Fruit fly (Drosophila melanogaster) whole organism, embryonic: ENCODE data around the gene crq.

ENCODE experiments used
- ATbp ChIP-seq: fragments of 200-800 bp; sonication (Bioruptor generic); optimal IDR thresholded peaks from 2 replicates; lab custom pipeline; 2017; ENCODE audit warnings: missing biosample characterization, mild to moderate bottlenecking, missing genetic modification characterization, missing genetic modification reagents
- Abd-B ChIP-seq: fragments of 200-800 bp; sonication (Bioruptor generic); optimal IDR thresholded peaks from 2 replicates; lab custom pipeline; 2018; ENCODE audit warnings: missing biosample characterization, mild to moderate bottlenecking, missing genetic modification characterization, moderate library complexity
- Ada2b ChIP-seq: fragments of 200-800 bp; sonication (Bioruptor generic); IDR thresholded peaks from 2 replicates; pipeline ENCODE4 v1.3.6; 2022; ENCODE audit warnings: missing biosample characterization, missing genetic modification characterization
- CG18599 ChIP-seq: fragments of 200-800 bp; sonication (Bioruptor generic); optimal IDR thresholded peaks from 3 replicates; lab custom pipeline; 2017; ENCODE audit warnings: missing biosample characterization, missing genetic modification characterization, mild to moderate bottlenecking, moderate library complexity, missing genetic modification reagents
- CG2116 ChIP-seq: fragments of 200-800 bp; sonication (Bioruptor generic); optimal IDR thresholded peaks from 3 replicates; lab custom pipeline; 2018; ENCODE audit warnings: missing biosample characterization, mild to moderate bottlenecking, missing genetic modification characterization
- CG2199 ChIP-seq: fragments of 200-800 bp; sonication (Bioruptor generic); IDR thresholded peaks from 3 replicates; pipeline ENCODE4 v1.3.6; 2022; ENCODE audit warnings: missing biosample characterization, missing genetic modification characterization
- CG4424 ChIP-seq: fragments of 200-800 bp; sonication (Bioruptor generic); optimal IDR thresholded peaks from 3 replicates; lab custom pipeline; 2016; ENCODE audit warnings: missing biosample characterization, missing genetic modification characterization
- CG5180 ChIP-seq: fragments of 200-800 bp; sonication (Bioruptor generic); optimal IDR thresholded peaks from 3 replicates; lab custom pipeline; 2017; ENCODE audit warnings: missing biosample characterization, missing genetic modification characterization, mild to moderate bottlenecking, moderate library complexity, missing genetic modification reagents
- CG5245 ChIP-seq: fragments of 200-800 bp; sonication (Bioruptor generic); optimal IDR thresholded peaks from 3 replicates; lab custom pipeline; 2016; ENCODE audit warnings: missing biosample characterization, missing genetic modification characterization
- CG6175 ChIP-seq: fragments of 200-800 bp; sonication (Bioruptor generic); IDR thresholded peaks from 3 replicates; pipeline ENCODE4 v1.3.6; 2022; ENCODE audit warnings: missing biosample characterization, missing genetic modification characterization
- CG6254 ChIP-seq: fragments of 200-800 bp; sonication (Bioruptor generic); optimal IDR thresholded peaks from 3 replicates; lab custom pipeline; 2017; ENCODE audit warnings: mild to moderate bottlenecking, missing biosample characterization, missing genetic modification reagents, missing genetic modification characterization
- CG6272 ChIP-seq: fragments of 200-800 bp; sonication (Bioruptor generic); IDR thresholded peaks from 2 replicates; pipeline ENCODE4 v1.3.6; 2022; ENCODE audit warnings: missing biosample characterization, missing genetic modification characterization
- CG6813 ChIP-seq: fragments of 200-800 bp; sonication (Bioruptor generic); optimal IDR thresholded peaks from 2 replicates; lab custom pipeline; 2017; ENCODE audit warnings: missing biosample characterization, missing genetic modification characterization, mild to moderate bottlenecking, moderate library complexity, missing genetic modification reagents
- CG7928 ChIP-seq: fragments of 200-800 bp; sonication (Bioruptor generic); optimal IDR thresholded peaks from 2 replicates; lab custom pipeline; 2017; ENCODE audit warnings: missing biosample characterization, mild to moderate bottlenecking, missing genetic modification characterization
- CG9797 ChIP-seq: fragments of 200-800 bp; sonication (Bioruptor generic); optimal IDR thresholded peaks from 3 replicates; lab custom pipeline; 2018; ENCODE audit warnings: missing biosample characterization, mild to moderate bottlenecking, missing genetic modification characterization
- CG9817 ChIP-seq: fragments of 200-800 bp; sonication (Bioruptor generic); optimal IDR thresholded peaks from 2 replicates; lab custom pipeline; 2018; ENCODE audit warnings: missing biosample characterization, mild to moderate bottlenecking, missing genetic modification characterization, moderate library complexity
- Dad ChIP-seq: fragments of 200-800 bp; sonication (Bioruptor generic); optimal IDR thresholded peaks from 3 replicates; lab custom pipeline; 2016; ENCODE audit warnings: missing biosample characterization, missing genetic modification characterization
- Dip2 ChIP-seq: fragments of 200-800 bp; sonication (Bioruptor generic); IDR thresholded peaks from 2 replicates; pipeline ENCODE4 v1.3.6; 2022; ENCODE audit warnings: missing biosample characterization, missing genetic modification characterization
- Hey ChIP-seq: fragments of 200-800 bp; sonication (Bioruptor generic); optimal IDR thresholded peaks from 3 replicates; lab custom pipeline; 2018; ENCODE audit warnings: missing biosample characterization, mild to moderate bottlenecking, missing genetic modification characterization
- Jarid2 ChIP-seq: fragments of 200-800 bp; sonication (Bioruptor generic); optimal IDR thresholded peaks from 3 replicates; lab custom pipeline; 2017; ENCODE audit warnings: mild to moderate bottlenecking, missing biosample characterization, missing genetic modification reagents, missing genetic modification characterization
- Lim3 ChIP-seq: fragments of 200-800 bp; sonication (Bioruptor generic); IDR thresholded peaks from 2 replicates; pipeline ENCODE4 v1.3.6; 2022; ENCODE audit warnings: missing biosample characterization, missing genetic modification characterization
- MBD-R2 ChIP-seq: fragments of 200-800 bp; sonication (Bioruptor generic); IDR thresholded peaks from 2 replicates; pipeline ENCODE4 v1.3.6; 2022; ENCODE audit warnings: missing biosample characterization, missing genetic modification characterization
- Max ChIP-seq: fragments of 200-800 bp; sonication (Bioruptor generic); optimal IDR thresholded peaks from 2 replicates; lab custom pipeline; 2016; ENCODE audit warnings: missing biosample characterization, mild to moderate bottlenecking, missing genetic modification characterization
- NfI ChIP-seq: fragments of 200-800 bp; sonication (Bioruptor generic); optimal IDR thresholded peaks from 3 replicates; lab custom pipeline; 2018; ENCODE audit warnings: missing biosample characterization, mild to moderate bottlenecking, missing genetic modification characterization, moderate library complexity
- Opbp ChIP-seq: fragments of 200-800 bp; sonication (Bioruptor generic); IDR thresholded peaks from 3 replicates; pipeline ENCODE4 v1.3.6; 2022; ENCODE audit warnings: missing biosample characterization, missing genetic modification characterization; ENCODE audit not compliant: partially characterized antibody
- Ptx1 ChIP-seq: fragments of 200-800 bp; sonication (Bioruptor generic); IDR thresholded peaks from 2 replicates; pipeline ENCODE4 v1.3.6; 2022; ENCODE audit warnings: missing biosample characterization, missing genetic modification characterization
- Side ChIP-seq: fragments of 200-800 bp; sonication (Bioruptor generic); optimal IDR thresholded peaks from 2 replicates; lab custom pipeline; 2016; ENCODE audit warnings: missing biosample characterization, missing genetic modification characterization
- Spps ChIP-seq: fragments of 200-800 bp; sonication (Bioruptor generic); optimal IDR thresholded peaks from 2 replicates; lab custom pipeline; 2018; ENCODE audit warnings: missing biosample characterization, mild to moderate bottlenecking, missing genetic modification characterization
- Tbp ChIP-seq: fragments of >200 bp; optimal IDR thresholded peaks from 2 replicates; lab custom pipeline; 2018; ENCODE audit warnings: missing biosample characterization, missing genetic modification characterization
- Vsx1 ChIP-seq: fragments of 200-800 bp; sonication (Bioruptor generic); optimal IDR thresholded peaks from 2 replicates; lab custom pipeline; 2017; ENCODE audit warnings: missing biosample characterization, mild to moderate bottlenecking, missing genetic modification characterization, missing genetic modification reagents
- amos ChIP-seq: fragments of 200-800 bp; sonication (Bioruptor generic); IDR thresholded peaks from 2 replicates; pipeline ENCODE4 v1.3.6; 2022; ENCODE audit warnings: missing biosample characterization, missing genetic modification characterization; ENCODE audit not compliant: partially characterized antibody
- ato ChIP-seq: fragments of 200-800 bp; sonication (Bioruptor generic); IDR thresholded peaks from 2 replicates; pipeline ENCODE4 v1.3.6; 2022; ENCODE audit warnings: missing biosample characterization, missing genetic modification characterization; ENCODE audit not compliant: partially characterized antibody
- az2 ChIP-seq: fragments of 200-800 bp; sonication (Bioruptor generic); optimal IDR thresholded peaks from 3 replicates; lab custom pipeline; 2016; ENCODE audit warnings: missing biosample characterization, missing genetic modification characterization
- bigmax ChIP-seq: fragments of 200-800 bp; sonication (Bioruptor generic); optimal IDR thresholded peaks from 2 replicates; lab custom pipeline; 2018; ENCODE audit warnings: missing biosample characterization, mild to moderate bottlenecking, missing genetic modification characterization
- cg ChIP-seq: fragments of 200-800 bp; sonication (Bioruptor generic); optimal IDR thresholded peaks from 3 replicates; lab custom pipeline; 2019; ENCODE audit warnings: missing biosample characterization, mild to moderate bottlenecking, missing genetic modification characterization, moderate library complexity
- chif ChIP-seq, 2 experiments: fragments of 200-800 bp; sonication (Bioruptor generic); optimal IDR thresholded peaks; 3 replicates each; lab custom pipeline; 2016; ENCODE audit warnings: missing biosample characterization in 2 of 2, missing genetic modification characterization in 2 of 2
- crol ChIP-seq: fragments of 200-800 bp; sonication (Bioruptor generic); IDR thresholded peaks from 2 replicates; pipeline ENCODE4 v1.3.6; 2022; ENCODE audit warnings: missing biosample characterization, missing genetic modification characterization
- dm ChIP-seq: fragments of 200-800 bp; sonication (Bioruptor generic); optimal IDR thresholded peaks from 3 replicates; lab custom pipeline; 2016; ENCODE audit warnings: missing biosample characterization, missing genetic modification characterization
- gcm ChIP-seq: fragments of 200-800 bp; sonication (Bioruptor generic); optimal IDR thresholded peaks from 2 replicates; lab custom pipeline; 2019; ENCODE audit warnings: missing biosample characterization, mild to moderate bottlenecking, missing genetic modification characterization, moderate library complexity
- gem ChIP-seq: fragments of 200-800 bp; sonication (Bioruptor generic); optimal IDR thresholded peaks from 2 replicates; lab custom pipeline; 2019; ENCODE audit warnings: missing biosample characterization, mild to moderate bottlenecking, missing genetic modification characterization, moderate library complexity
- h ChIP-seq: fragments of >200 bp; optimal IDR thresholded peaks from 2 replicates; lab custom pipeline; 2017
- her ChIP-seq: fragments of 200-800 bp; sonication (Bioruptor generic); optimal IDR thresholded peaks from 2 replicates; lab custom pipeline; 2016; ENCODE audit warnings: missing biosample characterization, missing genetic modification characterization
- kah ChIP-seq: fragments of 200-800 bp; sonication (Bioruptor generic); optimal IDR thresholded peaks from 2 replicates; lab custom pipeline; 2018; ENCODE audit warnings: missing biosample characterization, mild to moderate bottlenecking, missing genetic modification characterization
- lov ChIP-seq, 2 experiments: fragments of 200-800 bp in 1 of 2; fragments of >200 bp in 1 of 2; sonication (Bioruptor generic) in 1 of 2; IDR thresholded peaks in 1 of 2; optimal IDR thresholded peaks in 1 of 2; 2 replicates in 1 of 2; 3 replicates in 1 of 2; pipeline versions ENCODE4 v1.3.6 to Lab custom; 2017 to 2022; ENCODE audit warnings: missing biosample characterization in 1 of 2, missing genetic modification characterization in 1 of 2
- mirr ChIP-seq: fragments of 200-800 bp; sonication (Bioruptor generic); optimal IDR thresholded peaks from 3 replicates; lab custom pipeline; 2018; ENCODE audit warnings: missing biosample characterization, mild to moderate bottlenecking, missing genetic modification characterization
- odd ChIP-seq: fragments of 200-800 bp; sonication (Bioruptor generic); optimal IDR thresholded peaks from 2 replicates; lab custom pipeline; 2017; ENCODE audit warnings: missing biosample characterization, mild to moderate bottlenecking, missing genetic modification characterization
- salm ChIP-seq: fragments of 200-800 bp; sonication (Bioruptor generic); optimal IDR thresholded peaks from 2 replicates; lab custom pipeline; 2018; ENCODE audit warnings: missing biosample characterization, mild to moderate bottlenecking, missing genetic modification characterization
- scrt ChIP-seq: fragments of 200-800 bp; sonication (Bioruptor generic); optimal IDR thresholded peaks from 2 replicates; lab custom pipeline; 2018; ENCODE audit warnings: missing biosample characterization, mild to moderate bottlenecking, missing genetic modification characterization, moderate library complexity
- unpg ChIP-seq: fragments of 200-800 bp; sonication (Bioruptor generic); optimal IDR thresholded peaks from 3 replicates; lab custom pipeline; 2018; ENCODE audit warnings: missing biosample characterization, mild to moderate bottlenecking, missing genetic modification characterization, moderate library complexity

crq gene

dm6 chr2L:440638-441454 lies 12.0 kb downstream of the crq start (continued):
- TF ChIP-seq Ada2b, result no peak
- TF ChIP-seq CG9797 (GFP tag; lab: Kevin White, UChicago), result no peak
- peak; percentile 2 for TF ChIP-seq CG2116
- no peak for TF ChIP-seq Ptx1 (GFP tag; lab: Robert Waterston, UW)
- peak; percentile 60 for TF ChIP-seq CG4424 (GFP tag; lab: Kevin White, UChicago)
- no peak for TF ChIP-seq CG5180 (GFP tag; lab: Kevin White, UChicago)
- peak; percentile 3 for TF ChIP-seq CG5245 (GFP tag; lab: Kevin White, UChicago)
- no peak for TF ChIP-seq bigmax (GFP tag; lab: Kevin White, UChicago)
- TF ChIP-seq her (GFP tag; lab: Kevin White, UChicago), result no peak
- TF ChIP-seq Dip2 (GFP tag; lab: Robert Waterston, UW), result no peak
- no peak for TF ChIP-seq Lim3 (GFP tag; lab: Robert Waterston, UW)
- TF ChIP-seq Opbp (GFP tag; lab: Robert Waterston, UW), result no peak
- peak; percentile 29 for TF ChIP-seq CG6254 (GFP tag; lab: Kevin White, UChicago)
- TF ChIP-seq NfI (GFP tag; lab: Kevin White, UChicago), result no peak
- TF ChIP-seq scrt, result no peak
- no peak for TF ChIP-seq Hey (tag; lab: Kevin White, UChicago)
- no peak for TF ChIP-seq ato (GFP tag; lab: Robert Waterston, UW)
- no peak for TF ChIP-seq cg
- TF ChIP-seq Dad (GFP tag; lab: Kevin White, UChicago), result no peak
- no peak for TF ChIP-seq lov (optimal IDR thresholded peaks at IDR 0.05; lab: Kevin White, UChicago)
- TF ChIP-seq lov (GFP tag; IDR thresholded peaks at IDR 0.05; lab: Robert Waterston, UW), result no peak
- TF ChIP-seq MBD-R2 (GFP tag; lab: Robert Waterston, UW), result no peak
- no peak for TF ChIP-seq Jarid2
- TF ChIP-seq Abd-B (GFP tag; lab: Kevin White, UChicago), result peak; percentile 9
- no peak for TF ChIP-seq kah
- TF ChIP-seq Spps (tag; lab: Kevin White, UChicago), result peak; percentile 49
- no peak for TF ChIP-seq dm
- TF ChIP-seq CG7928 (GFP tag; lab: Kevin White, UChicago), result no peak
- no peak for TF ChIP-seq salm (tag; lab: Kevin White, UChicago)
- peak; percentile 73 for TF ChIP-seq crol
- TF ChIP-seq gcm, result peak; percentile 54
- no peak for TF ChIP-seq amos (GFP tag; lab: Robert Waterston, UW)
- no peak for TF ChIP-seq ATbp (GFP tag; lab: Kevin White, UChicago)
- TF ChIP-seq CG18599 (GFP tag; lab: Kevin White, UChicago), result no peak
- TF ChIP-seq CG6813 (GFP tag; lab: Kevin White, UChicago), result no peak
- TF ChIP-seq Max (GFP tag; lab: Kevin White, UChicago), result peak; percentile 4
- TF ChIP-seq gem (tag; lab: Kevin White, UChicago), result peak; percentile 81
- no peak for TF ChIP-seq Tbp (GFP tag; lab: Kevin White, UChicago)
- no peak for TF ChIP-seq CG2199 (GFP tag; lab: Robert Waterston, UW)
- TF ChIP-seq h, result no peak
- no peak for TF ChIP-seq mirr
- TF ChIP-seq unpg, result peak; percentile 55
- no peak for TF ChIP-seq CG6175 (GFP tag; lab: Robert Waterston, UW)
- TF ChIP-seq CG6272 (GFP tag; lab: Robert Waterston, UW), result no peak
- TF ChIP-seq odd (GFP tag; lab: Kevin White, UChicago), result no peak
- no peak for TF ChIP-seq Vsx1 (GFP tag; lab: Kevin White, UChicago)
- TF ChIP-seq chif (GFP tag; optimal IDR thresholded peaks at IDR 0.05; lab: Kevin White, UChicago), result no peak
- peak; percentile 30 for TF ChIP-seq az2 (GFP tag; lab: Kevin White, UChicago)
- TF ChIP-seq Side (GFP tag; lab: Kevin White, UChicago), result no peak
- TF ChIP-seq CG9817 (tag; lab: Kevin White, UChicago), result no peak
